Worm (Caenorhabditis elegans): ENCODE measurements around the gene ceh-7.

ceh-7 gene

ce11 chrII:8664533-8664932 lies 39.1 kb downstream of the ceh-7 start, which contains the start of gene etc-1:
Gene etc-1 (plus strand): TSS chrII:8664833.
- TF ChIP-seq ama-1 (optimal IDR thresholded peaks at IDR 0.05) (peak; percentile 11), unc-62 (GFP tag; optimal IDR thresholded peaks at IDR 0.05 in 1 of 2) (peak in 1 of 2 experiments; percentile 34), unc-62 (tag; optimal IDR thresholded peaks at IDR 0.05) (no peak), gei-8 (GFP tag; optimal IDR thresholded peaks at IDR 0.05) (no peak), nhr-25 (tag; optimal IDR thresholded peaks at IDR 0.05; ENCODE audit: borderline replicate concordance, insufficient read depth) (no peak), T26A8.4 (GFP tag; IDR thresholded peaks at IDR 0.05) (no peak)

- TF ChIP-seq F49E8.2 (tag; optimal IDR thresholded peaks at IDR 0.05; ENCODE audit: borderline replicate concordance) (no peak), cey-2 (tag; optimal IDR thresholded peaks at IDR 0.05; ENCODE audit: borderline replicate concordance, insufficient read depth) (no peak), dve-1 (tag; optimal IDR thresholded peaks at IDR 0.05; ENCODE audit: insufficient read depth) (peak; percentile 22), nhr-77 (tag; optimal IDR thresholded peaks at IDR 0.05) (peak; percentile 16), lin-29 (GFP tag; IDR thresholded peaks at IDR 0.05) (no peak), madf-5 (GFP tag; IDR thresholded peaks at IDR 0.05) (no peak), mes-2 (tag; optimal IDR thresholded peaks at IDR 0.05; ENCODE audit: poor library complexity, severe bottlenecking) (peak; percentile 53), nhr-42 (GFP tag; IDR thresholded peaks at IDR 0.05) (no peak), madf-9 (GFP tag; conservative IDR thresholded peaks at IDR 0.05) (no peak), fkh-10 (GFP tag; optimal IDR thresholded peaks at IDR 0.05) (no peak), dpl-1 (GFP tag; optimal IDR thresholded peaks at IDR 0.05) (peak; percentile 49), lsy-2 (tag; optimal IDR thresholded peaks at IDR 0.05) (no peak), rbr-2 (tag; optimal IDR thresholded peaks at IDR 0.05) (peak; percentile 16), lin-39 (tag; optimal IDR thresholded peaks at IDR 0.05) (no peak), lin-38 (GFP tag; IDR thresholded peaks at IDR 0.05) (peak; percentile 90), T26A8.4 (GFP tag; IDR thresholded peaks at IDR 0.05) (no peak), dmd-6 (GFP tag; IDR thresholded peaks at IDR 0.05) (no peak), mxl-3 (GFP tag; optimal IDR thresholded peaks at IDR 0.05) (peak; percentile 24), mdl-1 (tag; optimal IDR thresholded peaks at IDR 0.05) (peak in 1 of 2 experiments; percentile 75), hif-1 (tag; optimal IDR thresholded peaks at IDR 0.05) (peak in 1 of 2 experiments; percentile 3)
Measured at ce11 chrII:8661539-8661938, 42.1 kb downstream of the ceh-7 start, which contains the start of the genes piga-1 and eif-2Bepsilon. Gene piga-1 (minus strand): TSS chrII:8661712. Gene eif-2Bepsilon (plus strand): TSS chrII:8661869.

- no peak for TF ChIP-seq nhr-77 (tag; optimal IDR thresholded peaks at IDR 0.05)
- peak in 1 of 2 experiments; percentile 5 for TF ChIP-seq unc-62 (GFP tag; optimal IDR thresholded peaks at IDR 0.05 in 1 of 2)
- no peak for TF ChIP-seq unc-62 (tag; optimal IDR thresholded peaks at IDR 0.05)
- peak; percentile 43 for TF ChIP-seq ama-1 (optimal IDR thresholded peaks at IDR 0.05)
- no peak for TF ChIP-seq vab-7 (GFP tag; IDR thresholded peaks at IDR 0.05)
- no peak for TF ChIP-seq lin-38 (GFP tag; IDR thresholded peaks at IDR 0.05)
Measured at ce11 chrII:8658835-8659234, 44.8 kb downstream of the ceh-7 start, which contains the start of gene atg-10. Gene atg-10 (plus strand): TSS chrII:8659135.
